Worm (Caenorhabditis elegans): ENCODE measurements around the gene F54C9.11.

ce11 chrII:8617516-8617915, 32.6 kb upstream of the F54C9.11 start, which contains the start of gene chhy-1:
- TF ChIP-seq dao-5 (tag; optimal IDR thresholded peaks at IDR 0.05): no peak
- TF ChIP-seq W03F9.2 (tag; optimal IDR thresholded peaks at IDR 0.05): no peak
